Fruit fly (Drosophila melanogaster): Measurements from ENCODE around the gene Culd.

DNA sequence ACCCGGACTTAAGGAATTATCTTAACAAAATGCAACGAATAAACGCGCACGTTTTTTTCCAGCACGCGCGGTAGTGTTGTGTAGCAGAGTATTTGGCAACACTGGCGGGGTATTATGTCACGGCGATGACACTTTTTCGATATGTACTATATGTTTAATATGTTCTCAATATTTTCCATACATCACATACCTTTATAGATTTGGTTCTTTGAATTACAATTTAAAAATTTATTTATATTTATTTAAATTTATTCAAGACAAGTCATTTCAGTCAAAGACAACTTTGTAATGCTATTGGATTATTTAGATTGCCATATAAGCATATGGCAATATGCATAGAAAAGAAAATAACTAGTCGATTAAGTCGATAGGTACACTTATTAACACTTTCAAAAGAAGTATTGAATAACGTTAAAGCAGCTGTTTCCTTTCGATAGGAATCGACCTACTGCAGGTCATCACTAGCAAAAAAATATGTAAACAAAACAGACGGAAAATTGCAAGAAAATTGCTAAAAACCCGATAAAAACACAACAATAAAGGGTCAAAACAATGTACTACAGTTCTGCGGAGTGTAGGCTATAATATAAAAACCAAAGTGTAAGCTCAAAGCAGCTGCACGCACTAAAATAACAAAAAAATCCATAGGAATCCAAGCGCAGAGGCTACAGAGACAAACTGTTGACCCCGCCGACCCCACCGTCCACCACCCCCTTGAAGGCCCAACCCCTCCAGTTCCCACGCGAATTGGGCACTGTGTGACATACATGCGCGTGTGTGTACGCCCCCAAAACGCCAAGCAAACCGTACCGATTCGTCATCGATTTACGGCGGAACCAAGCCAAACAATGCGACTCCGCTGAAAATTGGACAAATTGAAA lies 9.8 kb downstream of the Culd start, which contains the start of the genes CG7182 and GAPcenA:
- TF ChIP-seq CTCF (optimal IDR thresholded peaks at IDR 0.05) (no peak), CG8478 (optimal IDR thresholded peaks at IDR 0.05) (no peak)
